Worm (Caenorhabditis elegans) whole organism, young adult: ENCODE results near the gene eelo-2.

Experiments
- B0336.3 ChIP-seq: fragments of 200-800 bp; sonication (Bioruptor generic); IDR thresholded peaks from 2 replicates; pipeline ENCODE4 v1.3.6; 2022; ENCODE audit warnings: missing genetic modification characterization, missing compliant biosample characterization
- D2030.7 ChIP-seq: fragments of 200-800 bp; sonication (Bioruptor generic); IDR thresholded peaks from 2 replicates; pipeline ENCODE4 v1.3.6; 2022; ENCODE audit warnings: missing genetic modification reagents, missing genetic modification characterization, missing compliant biosample characterization
- F33H1.4 ChIP-seq: fragments of 200-800 bp; sonication (Bioruptor generic); IDR thresholded peaks from 2 replicates; pipeline ENCODE4 v1.3.6; 2022; ENCODE audit warnings: missing genetic modification reagents, missing genetic modification characterization, missing compliant biosample characterization
- F52B5.7 ChIP-seq: sonication (generic microtip); optimal IDR thresholded peaks from 2 replicates; lab custom pipeline; 2016; ENCODE audit warnings: mild to moderate bottlenecking, missing genetic modification characterization, missing compliant biosample characterization
- F57A8.1 ChIP-seq: fragments of 200-800 bp; sonication (Bioruptor generic); optimal IDR thresholded peaks from 2 replicates; lab custom pipeline; 2018; ENCODE audit warnings: mild to moderate bottlenecking, missing genetic modification characterization, moderate library complexity, missing compliant biosample characterization
- F57C9.4 ChIP-seq: sonication (generic microtip); optimal IDR thresholded peaks from 2 replicates; lab custom pipeline; 2017; ENCODE audit warnings: mild to moderate bottlenecking, missing genetic modification characterization, missing compliant biosample characterization
- Y53G8AR.9 ChIP-seq: fragments of 200-800 bp; sonication (Bioruptor generic); conservative IDR thresholded peaks from 2 replicates; pipeline ENCODE4 v1.3.6; 2022; ENCODE audit warnings: missing genetic modification reagents, missing genetic modification characterization, missing compliant biosample characterization
- Y56A3A.18 ChIP-seq: fragments of 200-800 bp; sonication (Bioruptor generic); IDR thresholded peaks from 2 replicates; pipeline ENCODE4 v1.3.6; 2022; ENCODE audit warnings: missing genetic modification reagents, missing genetic modification characterization, missing compliant biosample characterization
- Y95B8A.8 ChIP-seq: fragments of 200-800 bp; sonication (Bioruptor generic); IDR thresholded peaks from 2 replicates; pipeline ENCODE4 v1.3.6; 2022; ENCODE audit warnings: missing genetic modification reagents, missing genetic modification characterization, missing compliant biosample characterization
- ZK185.1 ChIP-seq: sonication (generic microtip); optimal IDR thresholded peaks from 2 replicates; lab custom pipeline; 2016; ENCODE audit warnings: mild to moderate bottlenecking, missing genetic modification characterization, missing compliant biosample characterization; ENCODE audit not compliant: poor library complexity, severe bottlenecking
- ama-1 ChIP-seq, 3 experiments: fragments of 150-350 bp in 1 of 3; sonication (generic microtip) in 2 of 3; optimal IDR thresholded peaks; 2 replicates each; lab custom pipeline; 2014 to 2018; ENCODE audit warnings: missing biosample characterization in 2 of 3, missing genetic modification characterization in 2 of 3, missing genetic modification reagents in 2 of 3
- atf-7 ChIP-seq: sonication (generic microtip); optimal IDR thresholded peaks from 2 replicates; lab custom pipeline; 2017; ENCODE audit warnings: mild to moderate bottlenecking, missing genetic modification characterization, missing compliant biosample characterization
- attf-3 ChIP-seq: fragments of 200-800 bp; sonication (Bioruptor generic); conservative IDR thresholded peaks from 2 replicates; pipeline ENCODE4 v1.3.6; 2022; ENCODE audit warnings: missing genetic modification reagents, missing genetic modification characterization, missing compliant biosample characterization
- cebp-2 ChIP-seq: fragments of 200-800 bp; sonication (Bioruptor generic); IDR thresholded peaks from 2 replicates; pipeline ENCODE4 v1.3.6; 2022; ENCODE audit warnings: missing genetic modification characterization, missing compliant biosample characterization
- ceh-100 ChIP-seq: fragments of 200-800 bp; sonication (Bioruptor generic); IDR thresholded peaks from 2 replicates; pipeline ENCODE4 v1.3.6; 2022; ENCODE audit warnings: missing genetic modification reagents, missing genetic modification characterization, missing compliant biosample characterization
- dox-1 ChIP-seq: fragments of 200-800 bp; sonication (Bioruptor generic); IDR thresholded peaks from 2 replicates; pipeline ENCODE4 v1.3.6; 2022; ENCODE audit warnings: missing genetic modification reagents, missing genetic modification characterization, missing compliant biosample characterization
- ets-4 ChIP-seq: fragments of 200-800 bp; sonication (Bioruptor generic); optimal IDR thresholded peaks from 2 replicates; lab custom pipeline; 2018; ENCODE audit warnings: mild to moderate bottlenecking, missing genetic modification characterization, missing compliant biosample characterization
- him-1 ChIP-seq: sonication (generic microtip); optimal IDR thresholded peaks from 2 replicates; lab custom pipeline; 2016; ENCODE audit warnings: missing genotype, missing genetic modification reagents, missing genetic modification characterization, missing compliant biosample characterization
- lag-1 ChIP-seq: fragments of 200-800 bp; sonication (Bioruptor generic); IDR thresholded peaks from 2 replicates; pipeline ENCODE4 v1.3.6; 2022; ENCODE audit warnings: missing genetic modification reagents, missing genetic modification characterization, missing compliant biosample characterization
- madf-10 ChIP-seq: sonication (generic microtip); optimal IDR thresholded peaks from 2 replicates; lab custom pipeline; 2016; ENCODE audit warnings: mild to moderate bottlenecking, missing genetic modification characterization, missing compliant biosample characterization
- madf-8 ChIP-seq: fragments of 200-800 bp; sonication (Bioruptor generic); conservative IDR thresholded peaks from 2 replicates; pipeline ENCODE4 v1.3.6; 2022; ENCODE audit warnings: missing genetic modification reagents, missing genetic modification characterization, missing compliant biosample characterization
- mcd-1 ChIP-seq: fragments of 200-800 bp; sonication (Bioruptor generic); IDR thresholded peaks from 2 replicates; pipeline ENCODE4 v1.3.6; 2022; ENCODE audit warnings: missing genetic modification reagents, missing genetic modification characterization, missing compliant biosample characterization
- mes-4 ChIP-seq: sonication (generic microtip); optimal IDR thresholded peaks from 2 replicates; lab custom pipeline; 2016; ENCODE audit warnings: missing genotype, missing genetic modification characterization, missing compliant biosample characterization
- mxl-1 ChIP-seq: sonication (generic microtip); optimal IDR thresholded peaks from 2 replicates; lab custom pipeline; 2016; ENCODE audit warnings: missing genetic modification characterization, missing compliant biosample characterization
- nhr-120 ChIP-seq: fragments of 200-800 bp; sonication (Bioruptor generic); IDR thresholded peaks from 2 replicates; pipeline ENCODE4 v1.3.6; 2022; ENCODE audit warnings: missing genetic modification characterization, missing compliant biosample characterization
- nhr-27 ChIP-seq: fragments of 200-800 bp; sonication (Bioruptor generic); optimal IDR thresholded peaks from 2 replicates; lab custom pipeline; 2018; ENCODE audit warnings: mild to moderate bottlenecking, missing genetic modification characterization, moderate library complexity, missing compliant biosample characterization
- repo-1 ChIP-seq: sonication (generic microtip); optimal IDR thresholded peaks from 2 replicates; lab custom pipeline; 2017; ENCODE audit warnings: mild to moderate bottlenecking, missing genetic modification characterization, missing compliant biosample characterization
- rpc-1 ChIP-seq, 2 experiments: fragments of 150-350 bp in 1 of 2; sonication (generic microtip) in 1 of 2; optimal IDR thresholded peaks; 2 replicates each; lab custom pipeline; 2014 to 2018; ENCODE audit warnings: missing biosample characterization in 1 of 2, missing genetic modification characterization in 1 of 2, missing genetic modification reagents in 1 of 2, missing genotype in 1 of 2
- sea-2 ChIP-seq: fragments of 200-800 bp; sonication (Bioruptor generic); IDR thresholded peaks from 2 replicates; pipeline ENCODE4 v1.3.6; 2022; ENCODE audit warnings: missing genetic modification characterization, missing compliant biosample characterization
- snpc-4 ChIP-seq, 5 experiments: fragments of 150-350 bp in 1 of 5; sonication (generic microtip) in 4 of 5; optimal IDR thresholded peaks; 2 replicates each; lab custom pipeline; 2014 to 2018; ENCODE audit warnings: missing genetic modification characterization in 5 of 5, missing biosample characterization in 3 of 5, antibody characterized with exemption in 2 of 5, mild to moderate bottlenecking in 2 of 5, missing compliant biosample characterization in 2 of 5, missing genotype in 2 of 5, moderate library complexity in 2 of 5, missing genetic modification reagents in 1 of 5
- somi-1 ChIP-seq: fragments of 200-800 bp; sonication (Bioruptor generic); optimal IDR thresholded peaks from 2 replicates; lab custom pipeline; 2018; ENCODE audit warnings: mild to moderate bottlenecking, missing genetic modification characterization, missing compliant biosample characterization
- unc-62 ChIP-seq: fragments of 150-350 bp; optimal IDR thresholded peaks from 2 replicates; lab custom pipeline; 2014; ENCODE audit warnings: missing biosample characterization, missing genetic modification reagents, missing genetic modification characterization
- ztf-26 ChIP-seq: sonication (generic microtip); optimal IDR thresholded peaks from 2 replicates; lab custom pipeline; 2017; ENCODE audit warnings: missing genetic modification characterization, missing compliant biosample characterization

Gene eelo-2

DNA sequence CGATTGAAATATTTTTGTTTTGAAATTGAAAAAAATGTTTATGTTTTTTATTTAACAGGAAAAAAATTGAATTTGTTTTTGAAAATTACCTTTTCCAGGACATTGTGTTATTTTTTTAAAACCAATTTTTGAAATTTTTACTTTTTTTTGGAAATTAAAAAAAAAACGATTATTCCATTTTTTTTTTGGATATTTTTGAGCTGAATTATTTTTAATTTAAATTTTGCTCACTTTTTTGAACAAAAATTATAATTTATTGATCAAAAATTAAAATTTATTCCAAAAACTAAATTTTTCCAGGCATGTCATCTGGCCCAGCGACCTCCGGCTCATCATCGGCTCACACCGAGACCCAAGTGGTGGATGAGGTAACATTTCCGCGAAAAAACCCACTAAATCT, 5.1 kb downstream of the eelo-2 start, which contains the start of gene gtf-2E1:
TSS of gene gtf-2E1 (plus strand) at position 301 of the 400 bp plus-strand sequence.
- TF ChIP-seq F57C9.4 (tag; lab: Kevin White, UChicago) (no peak), dox-1 (GFP tag; lab: Robert Waterston, UW) (no peak), madf-10 (tag; lab: Kevin White, UChicago) (no peak), snpc-4 (GFP tag; optimal IDR thresholded peaks at IDR 0.05; lab: Kevin White, UChicago) (no peak), snpc-4 (tag; optimal IDR thresholded peaks at IDR 0.05; lab: Kevin White, UChicago) (peak in 1 of 4 experiments; percentile 6)
- TF ChIP-seq, all 124 proteins: peak for 1

DNA sequence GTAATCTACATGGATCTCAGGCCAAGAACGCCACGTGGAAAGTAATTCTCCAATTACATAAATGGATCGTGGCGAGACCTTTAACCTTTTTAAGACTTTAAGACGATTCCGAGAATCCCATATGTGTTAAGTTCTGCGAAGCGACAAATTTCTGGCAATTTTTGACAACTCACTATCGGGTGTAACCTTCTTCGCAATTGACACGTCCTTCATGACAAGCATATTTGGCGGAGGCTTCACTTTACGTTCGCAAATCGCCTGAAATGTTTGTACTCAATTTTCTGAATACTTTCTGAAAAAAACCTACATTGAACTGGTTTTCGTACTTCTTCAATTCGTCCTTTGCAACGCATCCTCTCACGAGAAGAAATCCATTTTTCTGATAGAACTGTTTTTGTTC, 8.9 kb downstream of the eelo-2 start:
- no peak for TF ChIP-seq ztf-26 (tag; lab: Kevin White, UChicago)
- no peak for TF ChIP-seq ZK185.1 (tag; lab: Kevin White, UChicago)
- no peak for TF ChIP-seq F57A8.1 (GFP tag; lab: Kevin White, UChicago)
- no peak for TF ChIP-seq Y95B8A.8
- TF ChIP-seq repo-1 (tag; lab: Kevin White, UChicago), result no peak
- no peak for TF ChIP-seq nhr-27
- no peak for TF ChIP-seq mxl-1 (tag; lab: Kevin White, UChicago)
- TF ChIP-seq sea-2 (GFP tag; lab: Robert Waterston, UW), result no peak
- TF ChIP-seq somi-1, result no peak
- no peak for TF ChIP-seq Y53G8AR.9
- no peak for TF ChIP-seq ets-4 (GFP tag; lab: Kevin White, UChicago)
- TF ChIP-seq unc-62, result no peak

- TF ChIP-seq ceh-100 (GFP tag; lab: Robert Waterston, UW) (no peak), him-1 (tag; lab: Kevin White, UChicago) (no peak), F33H1.4 (no peak), D2030.7 (GFP tag; lab: Robert Waterston, UW) (no peak), mcd-1 (GFP tag; lab: Robert Waterston, UW) (no peak), cebp-2 (GFP tag; lab: Robert Waterston, UW) (no peak), atf-7 (tag; lab: Kevin White, UChicago) (no peak), mes-4 (tag; lab: Kevin White, UChicago) (no peak), lag-1 (GFP tag; lab: Robert Waterston, UW) (no peak), F52B5.7 (tag; lab: Kevin White, UChicago) (no peak), nhr-120 (no peak)
Observed at ce11 chrIV:17259310-17259709, 9.4 kb downstream of the eelo-2 start, which contains the start of gene phyh-1. Gene phyh-1, minus strand, starts transcription at chrIV:17259410.

ce11 chrIV:17262385-17262784, 12.5 kb downstream of the eelo-2 start, which contains the start of gene ZK550.6:
Gene ZK550.6, minus strand, starts transcription at chrIV:17262485.
- TF ChIP-seq Y56A3A.18 (GFP tag; lab: Robert Waterston, UW), result 0 out of 2 replicates have a peak, but pooled peaks have one; percentile 34
- TF ChIP-seq madf-8, result no peak
- TF ChIP-seq ets-4 (GFP tag; lab: Kevin White, UChicago), result no peak
- TF ChIP-seq attf-3 (GFP tag; lab: Robert Waterston, UW), result no peak
- TF ChIP-seq rpc-1 (optimal IDR thresholded peaks at IDR 0.05; lab: Kevin White, UChicago), result no peak
- TF ChIP-seq rpc-1 (tag; optimal IDR thresholded peaks at IDR 0.05; lab: Kevin White, UChicago), result no peak
- peak; percentile 41; the same call in 1 of the 2 replicates for TF ChIP-seq B0336.3 (GFP tag; lab: Robert Waterston, UW)
- TF ChIP-seq ZK185.1 (tag; lab: Kevin White, UChicago), result no peak
- no peak for TF ChIP-seq ama-1 (optimal IDR thresholded peaks at IDR 0.05; lab: Kevin White, UChicago)
- no peak for TF ChIP-seq ama-1 (GFP tag; optimal IDR thresholded peaks at IDR 0.05; lab: Kevin White, UChicago)
